Worm (Caenorhabditis elegans) whole organism, L4 larva: ENCODE results near the gene W02G9.4.

Source experiments
- R02D3.7 ChIP-seq: fragments of 150-350 bp; sonication (generic microtip); optimal IDR thresholded peaks from 3 replicates; lab custom pipeline; 2014; ENCODE audit warnings: missing biosample characterization, missing genetic modification characterization
- aha-1 ChIP-seq: fragments of 150-350 bp; peaks from one replicate; lab custom pipeline; 2014; ENCODE audit warnings: missing biosample characterization, missing genetic modification characterization
- aly-2 ChIP-seq: sonication (generic microtip); optimal IDR thresholded peaks from 2 replicates; lab custom pipeline; 2018; ENCODE audit warnings: missing biosample characterization, missing genetic modification characterization
- attf-4 ChIP-seq: sonication (generic microtip); optimal IDR thresholded peaks from 3 replicates; lab custom pipeline; 2017; ENCODE audit warnings: missing biosample characterization, missing genetic modification characterization
- ceh-28 ChIP-seq: fragments of 150-350 bp; optimal IDR thresholded peaks from 2 replicates; lab custom pipeline; 2014; ENCODE audit warnings: missing biosample characterization, missing genetic modification reagents, missing genetic modification characterization
- daf-12 ChIP-seq: fragments of 150-350 bp; optimal IDR thresholded peaks from 2 replicates; lab custom pipeline; 2014; ENCODE audit warnings: missing biosample characterization, missing genetic modification reagents, missing genetic modification characterization
- fkh-10 ChIP-seq: fragments of 150-350 bp; optimal IDR thresholded peaks from 2 replicates; lab custom pipeline; 2014; ENCODE audit warnings: missing biosample characterization, missing genetic modification reagents, missing genetic modification characterization
- lim-7 ChIP-seq: fragments of 200-800 bp; sonication (Bioruptor generic); IDR thresholded peaks from 2 replicates; pipeline ENCODE4 v1.3.6; 2022; ENCODE audit warnings: missing genetic modification characterization, missing compliant biosample characterization
- lsy-2 ChIP-seq, 2 experiments: fragments of 150-350 bp in 1 of 2; sonication (generic microtip) in 1 of 2; optimal IDR thresholded peaks; 2 replicates each; lab custom pipeline; 2014 to 2017; ENCODE audit warnings: missing biosample characterization in 2 of 2, missing genetic modification characterization in 2 of 2
- mdl-1 ChIP-seq, 2 experiments: fragments of 150-350 bp in 1 of 2; sonication (generic microtip) in 1 of 2; optimal IDR thresholded peaks; 2 replicates each; lab custom pipeline; 2014 to 2017; ENCODE audit warnings: missing biosample characterization in 2 of 2, missing genetic modification characterization in 2 of 2
- nhr-10 ChIP-seq: fragments of 150-350 bp; optimal IDR thresholded peaks from 2 replicates; lab custom pipeline; 2014; ENCODE audit warnings: missing biosample characterization, missing genetic modification characterization
- nhr-11 ChIP-seq: fragments of 150-350 bp; optimal IDR thresholded peaks from 2 replicates; lab custom pipeline; 2014; ENCODE audit warnings: missing biosample characterization, missing genetic modification characterization
- nhr-48 ChIP-seq: sonication (generic microtip); optimal IDR thresholded peaks from 2 replicates; lab custom pipeline; 2016; ENCODE audit warnings: mild to moderate bottlenecking, missing genetic modification characterization, missing compliant biosample characterization
- unc-62 ChIP-seq, 3 experiments: fragments of 150-350 bp in 1 of 3; sonication (generic microtip); optimal IDR thresholded peaks in 2 of 3; peaks in 1 of 3; 1 replicate in 1 of 3; 2 replicates in 2 of 3; lab custom pipeline; 2014 to 2017; ENCODE audit warnings: missing biosample characterization in 3 of 3, missing genetic modification characterization in 3 of 3, missing genetic modification reagents in 3 of 3, missing genotype in 1 of 3

DNA sequence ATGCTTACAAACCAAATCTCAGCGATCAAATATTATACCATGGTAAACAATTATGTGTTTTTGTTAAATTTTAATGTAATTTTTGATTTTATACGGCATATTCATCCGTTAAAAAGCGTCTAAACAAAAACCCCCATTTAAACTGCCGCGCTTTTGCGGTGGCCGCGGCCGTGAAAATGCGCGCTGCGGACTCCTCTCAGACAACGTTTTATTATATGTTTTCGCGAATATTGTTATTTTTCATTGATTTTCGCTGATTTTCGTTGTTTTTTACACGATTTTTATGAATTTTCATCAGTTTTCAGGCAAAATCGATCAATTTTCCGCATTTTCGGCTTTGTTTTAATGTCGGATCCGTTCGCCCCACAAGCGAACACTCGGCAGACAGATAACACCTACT is 28.2 kb upstream of the W02G9.4 start, which contains the start of gene W02H5.19:
- TF ChIP-seq attf-4 (no peak), unc-62 (GFP tag; optimal IDR thresholded peaks at IDR 0.05 in 1 of 2; lab: Kevin White, UChicago) (no peak), unc-62 (tag; optimal IDR thresholded peaks at IDR 0.05; lab: Kevin White, UChicago) (no peak), ceh-28 (tag; lab: Kevin White, UChicago) (no peak), R02D3.7 (tag; lab: Kevin White, UChicago) (no peak), aha-1 (tag; lab: Kevin White, UChicago) (peak; percentile 67), nhr-11 (tag; lab: Kevin White, UChicago) (no peak), nhr-10 (tag; lab: Kevin White, UChicago) (no peak), fkh-10 (GFP tag; lab: Kevin White, UChicago) (no peak), mdl-1 (tag; optimal IDR thresholded peaks at IDR 0.05; lab: Kevin White, UChicago) (no peak), aly-2 (tag; lab: Kevin White, UChicago) (no peak), lim-7 (GFP tag; lab: Robert Waterston, UW) (no peak), nhr-48 (tag; lab: Kevin White, UChicago) (peak; percentile 2), daf-12 (no peak), lsy-2 (tag; optimal IDR thresholded peaks at IDR 0.05; lab: Kevin White, UChicago) (peak in 1 of 2 experiments; percentile 85)
